Fruit fly (Drosophila melanogaster): ENCODE data around the gene Eig71Eb.
A peak's percentile ranks its signal among the peaks of the same experiment; 100 is the strongest.

- peak; percentile 78 for TF ChIP-seq Eip78C (GFP tag)
- TF ChIP-seq OdsH (GFP tag; optimal IDR thresholded peaks at IDR 0.05), result no peak
- peak; percentile 14 for TF ChIP-seq Eip93F (GFP tag; optimal IDR thresholded peaks at IDR 0.05)
- TF ChIP-seq fkh (GFP tag; optimal IDR thresholded peaks at IDR 0.05), result peak; percentile 27
- no peak for TF ChIP-seq esn (GFP tag; optimal IDR thresholded peaks at IDR 0.05)
- no peak for TF ChIP-seq Sox15 (GFP tag; optimal IDR thresholded peaks at IDR 0.05)
- TF ChIP-seq Eip75B (GFP tag; optimal IDR thresholded peaks at IDR 0.05), result no peak
- no peak for TF ChIP-seq achi (GFP tag; optimal IDR thresholded peaks at IDR 0.05)
- TF ChIP-seq Sox102F (GFP tag; optimal IDR thresholded peaks at IDR 0.05), result no peak
- peak in 1 of 2 experiments; percentile 27 for TF ChIP-seq ss (GFP tag; optimal IDR thresholded peaks at IDR 0.05)
- TF ChIP-seq CG16779 (tag; optimal IDR thresholded peaks at IDR 0.05), result no peak
- no peak for TF ChIP-seq CG8632 (GFP tag; optimal IDR thresholded peaks at IDR 0.05)
Observed at dm6 chr3L:15637618-15638017, 12.1 kb upstream of the Eig71Eb start.
